Worm (Caenorhabditis elegans) whole organism, L2 larva: ENCODE data around the gene agt-1.

Source experiments
- aly-2 ChIP-seq: fragments of 150-350 bp; optimal IDR thresholded peaks from 2 replicates; lab custom pipeline; 2014; ENCODE audit warnings: missing biosample characterization, missing genetic modification characterization
- elt-3 ChIP-seq: sonication (generic microtip); optimal IDR thresholded peaks from 2 replicates; lab custom pipeline; 2017; ENCODE audit warnings: missing biosample characterization, missing genetic modification characterization
- fos-1 ChIP-seq: fragments of 150-350 bp; optimal IDR thresholded peaks from 2 replicates; lab custom pipeline; 2014; ENCODE audit warnings: missing biosample characterization, missing genetic modification characterization
- lin-39 ChIP-seq: fragments of 150-350 bp; optimal IDR thresholded peaks from 2 replicates; lab custom pipeline; 2014; ENCODE audit warnings: missing biosample characterization, missing genetic modification reagents, missing genetic modification characterization
- mab-5 ChIP-seq: fragments of 150-350 bp; optimal IDR thresholded peaks from 2 replicates; lab custom pipeline; 2014; ENCODE audit warnings: missing biosample characterization, missing genetic modification characterization
- nhr-10 ChIP-seq: sonication (generic microtip); optimal IDR thresholded peaks from 2 replicates; lab custom pipeline; 2017; ENCODE audit warnings: missing biosample characterization, missing genetic modification characterization
- skn-1 ChIP-seq: sonication (generic microtip); optimal IDR thresholded peaks from 2 replicates; lab custom pipeline; 2017; ENCODE audit warnings: missing biosample characterization, missing genetic modification characterization
- ztf-1 ChIP-seq: fragments of 200-800 bp; sonication (Bioruptor generic); conservative IDR thresholded peaks from 2 replicates; pipeline ENCODE4 v1.3.6; 2022; ENCODE audit warnings: missing genetic modification characterization, missing compliant biosample characterization
- ztf-4 ChIP-seq: fragments of 150-350 bp; optimal IDR thresholded peaks from 2 replicates; lab custom pipeline; 2014; ENCODE audit warnings: missing biosample characterization, missing genetic modification characterization

DNA sequence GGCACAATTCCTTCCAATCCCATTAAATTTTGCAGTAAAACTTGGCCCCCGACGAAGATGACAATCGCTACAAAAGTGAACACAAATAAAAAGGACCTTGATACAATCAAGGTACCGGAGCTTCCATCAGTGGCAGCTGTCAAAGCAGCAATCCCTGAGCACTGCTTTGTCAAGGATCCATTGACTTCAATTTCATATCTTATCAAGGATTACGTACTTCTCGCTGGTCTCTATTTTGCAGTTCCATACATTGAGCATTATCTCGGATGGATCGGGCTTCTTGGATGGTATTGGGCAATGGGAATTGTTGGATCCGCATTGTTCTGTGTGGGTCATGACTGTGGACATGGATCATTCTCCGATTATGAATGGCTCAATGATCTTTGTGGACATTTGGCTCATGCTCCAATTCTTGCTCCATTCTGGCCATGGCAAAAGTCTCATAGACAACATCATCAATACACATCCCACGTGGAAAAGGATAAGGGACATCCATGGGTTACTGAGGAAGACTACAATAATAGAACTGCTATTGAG is 45.3 kb downstream of the agt-1 start, which contains the start of gene fat-2:
- TF ChIP-seq ztf-4 (tag; lab: Kevin White, UChicago) (no peak), skn-1 (no peak), nhr-10 (tag; lab: Kevin White, UChicago) (no peak), lin-39 (tag; lab: Kevin White, UChicago) (no peak), ztf-1 (GFP tag; lab: Robert Waterston, UW) (no peak), elt-3 (no peak), mab-5 (tag; lab: Kevin White, UChicago) (no peak), fos-1 (no peak), aly-2 (tag; lab: Kevin White, UChicago) (no peak)
